Worm (Caenorhabditis elegans): ENCODE measurements around the gene srh-8.

Gene srh-8

ce11 chrV:4005219-4005618 is at the start of gene srh-8:
TSS of gene srh-8 (plus strand) at chrV:4005519.
- TF ChIP-seq nhr-76 (tag; optimal IDR thresholded peaks at IDR 0.05): no peak
- no peak for TF ChIP-seq unc-62 (GFP tag; optimal IDR thresholded peaks at IDR 0.05)
- TF ChIP-seq flh-1 (GFP tag; optimal IDR thresholded peaks at IDR 0.05): no peak
- TF ChIP-seq lin-32 (GFP tag; optimal IDR thresholded peaks at IDR 0.05): no peak
- no peak for TF ChIP-seq cnd-1 (tag; optimal IDR thresholded peaks at IDR 0.05)
- TF ChIP-seq snpc-4 (tag; optimal IDR thresholded peaks at IDR 0.05): no peak
- no peak for TF ChIP-seq sem-2 (GFP tag; optimal IDR thresholded peaks at IDR 0.05)
- TF ChIP-seq elt-3 (tag; optimal IDR thresholded peaks at IDR 0.05): no peak
- no peak for TF ChIP-seq sptf-1 (tag; optimal IDR thresholded peaks at IDR 0.05)
- no peak for TF ChIP-seq lsy-2 (tag; optimal IDR thresholded peaks at IDR 0.05)
- TF ChIP-seq unc-39 (tag; optimal IDR thresholded peaks at IDR 0.05): no peak
- no peak for TF ChIP-seq blmp-1 (tag; optimal IDR thresholded peaks at IDR 0.05)
- no peak for TF ChIP-seq mab-5 (tag; optimal IDR thresholded peaks at IDR 0.05)
- no peak for TF ChIP-seq hlh-1 (tag; optimal IDR thresholded peaks at IDR 0.05)
- no peak for TF ChIP-seq nhr-28 (tag; optimal IDR thresholded peaks at IDR 0.05)
- no peak for TF ChIP-seq nhr-12 (tag; optimal IDR thresholded peaks at IDR 0.05)

- TF ChIP-seq ceh-83 (GFP tag; optimal IDR thresholded peaks at IDR 0.05) (no peak), mls-2 (tag; optimal IDR thresholded peaks at IDR 0.05) (no peak), sptf-1 (tag; optimal IDR thresholded peaks at IDR 0.05) (no peak), bed-3 (GFP tag; optimal IDR thresholded peaks at IDR 0.05) (no peak), nhr-28 (tag; optimal IDR thresholded peaks at IDR 0.05) (no peak), ham-2 (GFP tag; optimal IDR thresholded peaks at IDR 0.05) (no peak), nhr-12 (tag; optimal IDR thresholded peaks at IDR 0.05) (no peak), snpc-4 (tag; optimal IDR thresholded peaks at IDR 0.05) (no peak)
Observed at ce11 chrV:3957608-3958007, 47.7 kb upstream of the srh-8 start, which contains the start of gene cyp-34A5. TSS of gene cyp-34A5 (minus strand) at chrV:3957708.

- TF ChIP-seq blmp-1 (tag; optimal IDR thresholded peaks at IDR 0.05): no peak
- TF ChIP-seq unc-62 (GFP tag; optimal IDR thresholded peaks at IDR 0.05): no peak
- no peak for TF ChIP-seq snpc-4 (tag; optimal IDR thresholded peaks at IDR 0.05)
- no peak for TF ChIP-seq nhr-2 (tag; optimal IDR thresholded peaks at IDR 0.05)
- no peak for TF ChIP-seq ztf-11 (tag; optimal IDR thresholded peaks at IDR 0.05)
- no peak for TF ChIP-seq sptf-1 (tag; optimal IDR thresholded peaks at IDR 0.05)
- no peak for TF ChIP-seq ham-2 (GFP tag; optimal IDR thresholded peaks at IDR 0.05)
- no peak for TF ChIP-seq pha-4 (tag; optimal IDR thresholded peaks at IDR 0.05)
- TF ChIP-seq mep-1 (tag; optimal IDR thresholded peaks at IDR 0.05): no peak
- no peak for TF ChIP-seq nhr-76 (tag; optimal IDR thresholded peaks at IDR 0.05)
- no peak for TF ChIP-seq lsy-2 (tag; optimal IDR thresholded peaks at IDR 0.05)
- no peak for TF ChIP-seq elt-3 (tag; optimal IDR thresholded peaks at IDR 0.05)
- TF ChIP-seq drap-1 (GFP tag; optimal IDR thresholded peaks at IDR 0.05): no peak
- TF ChIP-seq mab-5 (tag; optimal IDR thresholded peaks at IDR 0.05): no peak
- no peak for TF ChIP-seq nhr-12 (tag; optimal IDR thresholded peaks at IDR 0.05)
- no peak for TF ChIP-seq unc-120 (tag; optimal IDR thresholded peaks at IDR 0.05; ENCODE audit: poor library complexity, severe bottlenecking)
- TF ChIP-seq flh-1 (GFP tag; optimal IDR thresholded peaks at IDR 0.05): no peak
- TF ChIP-seq nhr-237 (tag; optimal IDR thresholded peaks at IDR 0.05): no peak
- no peak for TF ChIP-seq zip-8 (tag; optimal IDR thresholded peaks at IDR 0.05)
Observed at ce11 chrV:3961235-3961634, 44.1 kb upstream of the srh-8 start, which contains the start of gene cyp-34A6. TSS of gene cyp-34A6 (minus strand) at chrV:3961335.

- TF ChIP-seq elt-3 (tag; optimal IDR thresholded peaks at IDR 0.05) (no peak), nhr-76 (tag; optimal IDR thresholded peaks at IDR 0.05) (no peak), mep-1 (tag; optimal IDR thresholded peaks at IDR 0.05) (no peak), ham-2 (GFP tag; optimal IDR thresholded peaks at IDR 0.05) (no peak), blmp-1 (tag; optimal IDR thresholded peaks at IDR 0.05) (no peak), flh-1 (GFP tag; optimal IDR thresholded peaks at IDR 0.05) (no peak), ztf-11 (tag; optimal IDR thresholded peaks at IDR 0.05) (no peak), zip-8 (tag; optimal IDR thresholded peaks at IDR 0.05) (no peak), tbx-8 (GFP tag; optimal IDR thresholded peaks at IDR 0.05) (no peak), cnd-1 (tag; optimal IDR thresholded peaks at IDR 0.05) (no peak), ceh-43 (GFP tag; optimal IDR thresholded peaks at IDR 0.05) (no peak), snpc-4 (tag; optimal IDR thresholded peaks at IDR 0.05) (no peak), nhr-12 (tag; optimal IDR thresholded peaks at IDR 0.05) (no peak), sem-2 (GFP tag; optimal IDR thresholded peaks at IDR 0.05) (no peak), lin-13 (tag; optimal IDR thresholded peaks at IDR 0.05) (no peak), nhr-2 (tag; optimal IDR thresholded peaks at IDR 0.05) (no peak), M03D4.4 (tag; optimal IDR thresholded peaks at IDR 0.05) (no peak), hlh-1 (tag; optimal IDR thresholded peaks at IDR 0.05) (no peak), drap-1 (GFP tag; optimal IDR thresholded peaks at IDR 0.05) (no peak), nhr-28 (tag; optimal IDR thresholded peaks at IDR 0.05) (no peak)
Observed at ce11 chrV:3963715-3964114, 41.6 kb upstream of the srh-8 start, which contains the start of gene cyp-34A7. TSS of gene cyp-34A7 (minus strand) at chrV:3963815.
